Fruit fly (Drosophila melanogaster): Measurements from ENCODE around the gene CG32536.
A peak's percentile ranks its signal among the peaks of the same experiment; 100 is the strongest.

The CG32536 gene

DNA sequence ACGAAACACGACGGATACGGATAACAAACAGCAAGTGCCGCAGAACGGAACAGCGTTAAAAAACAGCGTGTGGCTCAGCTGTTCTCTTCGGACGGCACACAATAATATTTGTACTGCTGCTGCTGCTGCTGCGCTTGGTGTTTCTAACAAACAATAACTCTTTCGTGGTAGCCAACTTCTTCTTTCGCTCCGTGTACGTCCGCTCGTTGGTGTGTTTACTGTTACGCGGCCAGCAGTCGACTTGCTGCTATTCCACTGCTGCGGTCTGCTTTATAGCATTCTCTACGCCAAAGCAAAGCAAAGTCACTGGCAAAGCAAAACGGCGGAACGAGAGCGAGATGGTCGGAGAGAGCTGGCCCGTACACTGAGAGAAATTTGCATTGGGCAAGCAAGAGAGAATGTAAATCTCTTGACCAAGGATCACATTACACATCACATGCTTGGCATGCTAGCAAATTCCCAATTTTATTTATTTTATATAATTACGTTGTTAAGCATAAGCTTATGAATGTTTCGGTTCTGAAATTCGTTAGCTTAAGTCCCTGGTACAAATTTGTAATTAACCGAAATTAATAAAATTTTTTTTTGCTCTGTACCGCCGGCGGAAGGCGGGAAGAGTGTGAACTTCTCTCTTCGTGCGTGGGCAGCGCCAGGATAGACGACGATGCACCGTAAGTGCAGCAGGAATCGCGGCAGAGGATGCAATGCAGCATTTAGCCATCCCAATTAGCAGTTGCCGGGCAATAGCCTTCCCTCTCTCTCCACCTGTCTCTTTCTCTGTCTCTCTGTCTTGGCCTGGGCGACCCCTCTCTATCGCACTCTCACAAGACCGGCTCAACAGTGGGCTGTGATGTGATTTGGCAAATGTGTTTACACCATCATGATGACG lies 45.4 kb upstream of the CG32536 start, which contains the start of gene out (continued):
- TF ChIP-seq CG4820 (GFP tag; optimal IDR thresholded peaks at IDR 0.05): peak; percentile 93
- TF ChIP-seq CG7839 (tag; optimal IDR thresholded peaks at IDR 0.05): peak; percentile 96
- TF ChIP-seq CG7357 (GFP tag; IDR thresholded peaks at IDR 0.05): peak; percentile 90
- peak; percentile 90 for TF ChIP-seq tap (tag; optimal IDR thresholded peaks at IDR 0.05)
- TF ChIP-seq Dad (GFP tag; optimal IDR thresholded peaks at IDR 0.05): peak; percentile 78
- peak; percentile 79 for TF ChIP-seq CG3065 (GFP tag; optimal IDR thresholded peaks at IDR 0.05)
- peak; percentile 91 for TF ChIP-seq klu (GFP tag; IDR thresholded peaks at IDR 0.05)
- TF ChIP-seq CG2120 (GFP tag; optimal IDR thresholded peaks at IDR 0.05): peak; percentile 94
- peak; percentile 91 for TF ChIP-seq CG6254 (GFP tag; optimal IDR thresholded peaks at IDR 0.05)
- peak; percentile 95 for TF ChIP-seq slbo (GFP tag; IDR thresholded peaks at IDR 0.05)
- TF ChIP-seq CG12219 (GFP tag; optimal IDR thresholded peaks at IDR 0.05): peak; percentile 91
- peak; percentile 39 for TF ChIP-seq Sry-β (GFP tag; optimal IDR thresholded peaks at IDR 0.05)
- peak; percentile 76 for TF ChIP-seq CG13624 (GFP tag; optimal IDR thresholded peaks at IDR 0.05)
- peak; percentile 80 for TF ChIP-seq maf-S (GFP tag; optimal IDR thresholded peaks at IDR 0.05)
- TF ChIP-seq Scr (GFP tag; IDR thresholded peaks at IDR 0.05; ENCODE audit: partially characterized antibody): 0 out of 2 replicates have a peak, but pooled peaks have one; percentile 9
- no peak for TF ChIP-seq HLH4C (GFP tag; IDR thresholded peaks at IDR 0.05; ENCODE audit: partially characterized antibody)
- TF ChIP-seq Doc3 (GFP tag; IDR thresholded peaks at IDR 0.05; ENCODE audit: partially characterized antibody): no peak
- peak; percentile 90 for TF ChIP-seq CG13296 (GFP tag; optimal IDR thresholded peaks at IDR 0.05)
- TF ChIP-seq oc (tag; optimal IDR thresholded peaks at IDR 0.05): peak; percentile 91
- TF ChIP-seq CG31365 (tag; optimal IDR thresholded peaks at IDR 0.05): peak; percentile 71
- no peak for TF ChIP-seq Neu2 (GFP tag; optimal IDR thresholded peaks at IDR 0.05; ENCODE audit: borderline replicate concordance)
- peak; percentile 87 for TF ChIP-seq CG6175 (GFP tag; IDR thresholded peaks at IDR 0.05)
- peak; percentile 92 for TF ChIP-seq ranshi (GFP tag; IDR thresholded peaks at IDR 0.05)
- peak; percentile 61 for TF ChIP-seq Myb (GFP tag; optimal IDR thresholded peaks at IDR 0.05)
- peak; percentile 39 for TF ChIP-seq CG11398 (GFP tag; optimal IDR thresholded peaks at IDR 0.05)
- TF ChIP-seq CG4730 (GFP tag; IDR thresholded peaks at IDR 0.05): peak; percentile 90
- peak; percentile 91 for TF ChIP-seq danr (GFP tag; IDR thresholded peaks at IDR 0.05)
- peak; percentile 76 for TF ChIP-seq shn (GFP tag; optimal IDR thresholded peaks at IDR 0.05)
- TF ChIP-seq seq (GFP tag; IDR thresholded peaks at IDR 0.05): peak; percentile 96
- peak; percentile 95 for TF ChIP-seq CG14441 (GFP tag; IDR thresholded peaks at IDR 0.05)
- no peak for TF ChIP-seq sna (GFP tag; IDR thresholded peaks at IDR 0.05; ENCODE audit: partially characterized antibody)
- peak; percentile 93 for TF ChIP-seq Aef1 (GFP tag; IDR thresholded peaks at IDR 0.05)
- TF ChIP-seq CG17568 (GFP tag; optimal IDR thresholded peaks at IDR 0.05): peak; percentile 89
- peak; percentile 75 for TF ChIP-seq fu2 (GFP tag; optimal IDR thresholded peaks at IDR 0.05)
- TF ChIP-seq Bgb (GFP tag; IDR thresholded peaks at IDR 0.05; ENCODE audit: partially characterized antibody): peak; percentile 42; the same call in 1 of the 2 replicates
- TF ChIP-seq odd (GFP tag; optimal IDR thresholded peaks at IDR 0.05): peak; percentile 94
- no peak for TF ChIP-seq prd (optimal IDR thresholded peaks at IDR 0.05)
- peak; percentile 97 for TF ChIP-seq prd (GFP tag; IDR thresholded peaks at IDR 0.05)
- TF ChIP-seq exex (tag; optimal IDR thresholded peaks at IDR 0.05): peak; percentile 69
- peak; percentile 86 for TF ChIP-seq CG8359 (GFP tag; optimal IDR thresholded peaks at IDR 0.05; ENCODE audit: borderline replicate concordance)
- TF ChIP-seq bcd (GFP tag; optimal IDR thresholded peaks at IDR 0.05): peak; percentile 95
- peak; percentile 73 for TF ChIP-seq NK7.1 (GFP tag; optimal IDR thresholded peaks at IDR 0.05)
- TF ChIP-seq gce (GFP tag; IDR thresholded peaks at IDR 0.05): peak; percentile 91; the same call in 2 of the 3 replicates
- peak; percentile 90 for TF ChIP-seq Six4 (GFP tag; optimal IDR thresholded peaks at IDR 0.05)
- TF ChIP-seq tx (GFP tag; optimal IDR thresholded peaks at IDR 0.05): peak; percentile 65
- TF ChIP-seq CG7786 (GFP tag; optimal IDR thresholded peaks at IDR 0.05): peak; percentile 84
- TF ChIP-seq twi (tag; optimal IDR thresholded peaks at IDR 0.05): peak; percentile 85
- peak; percentile 81 for TF ChIP-seq GATAe (GFP tag; conservative IDR thresholded peaks at IDR 0.05)

Measured in whole organism, embryonic.